Fruit fly (Drosophila melanogaster): Measurements from ENCODE around the gene Adsl.

Gene Adsl

DNA sequence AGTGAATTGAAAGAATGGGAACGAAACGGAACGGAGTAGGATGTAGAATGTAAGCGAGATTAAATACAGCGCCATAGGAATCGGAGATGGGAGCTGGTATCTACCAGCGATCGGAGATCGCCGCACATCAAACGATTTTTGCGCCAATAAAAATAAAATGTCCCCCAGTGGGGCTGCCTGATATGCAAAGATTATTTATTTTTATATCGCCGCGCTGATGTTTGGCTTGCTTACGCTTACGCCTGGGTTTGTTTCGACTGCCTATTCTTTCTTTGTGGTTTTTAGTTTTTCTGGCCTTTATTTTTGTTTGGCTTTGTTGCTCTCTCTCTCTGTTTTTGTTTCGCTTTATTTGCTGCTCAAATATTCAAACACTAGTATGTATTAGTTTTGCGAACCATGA lies 42.8 kb upstream of the Adsl start:
- no peak for TF ChIP-seq CG17806 (tag; optimal IDR thresholded peaks at IDR 0.05)
- 0 out of 3 replicates have a peak, but pooled peaks have one; percentile 17 for TF ChIP-seq CG4496 (GFP tag; IDR thresholded peaks at IDR 0.05)

DNA sequence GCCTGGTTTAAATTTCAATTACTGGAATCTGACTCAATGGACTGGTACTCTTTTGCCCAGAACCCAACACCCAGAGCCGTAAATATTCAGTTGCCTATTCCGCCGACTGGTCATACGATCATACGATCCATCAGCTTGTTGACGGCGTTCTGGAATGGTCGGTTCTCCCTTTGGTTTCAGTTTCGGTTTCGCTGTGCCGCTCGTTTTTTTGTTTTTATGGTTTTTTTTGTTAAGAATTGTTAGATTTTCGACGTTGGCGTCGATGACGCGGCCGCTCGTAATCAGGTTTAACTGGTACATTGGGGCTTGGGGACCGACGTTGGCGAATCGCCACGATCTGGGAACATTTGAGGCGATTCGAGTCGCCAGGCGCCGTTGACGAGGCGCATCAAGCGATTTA lies 41.8 kb upstream of the Adsl start:
- no peak for TF ChIP-seq D1 (tag; optimal IDR thresholded peaks at IDR 0.05)
- 0 out of 3 replicates have a peak, but pooled peaks have one; percentile 47 for TF ChIP-seq CG4496 (GFP tag; IDR thresholded peaks at IDR 0.05)

DNA sequence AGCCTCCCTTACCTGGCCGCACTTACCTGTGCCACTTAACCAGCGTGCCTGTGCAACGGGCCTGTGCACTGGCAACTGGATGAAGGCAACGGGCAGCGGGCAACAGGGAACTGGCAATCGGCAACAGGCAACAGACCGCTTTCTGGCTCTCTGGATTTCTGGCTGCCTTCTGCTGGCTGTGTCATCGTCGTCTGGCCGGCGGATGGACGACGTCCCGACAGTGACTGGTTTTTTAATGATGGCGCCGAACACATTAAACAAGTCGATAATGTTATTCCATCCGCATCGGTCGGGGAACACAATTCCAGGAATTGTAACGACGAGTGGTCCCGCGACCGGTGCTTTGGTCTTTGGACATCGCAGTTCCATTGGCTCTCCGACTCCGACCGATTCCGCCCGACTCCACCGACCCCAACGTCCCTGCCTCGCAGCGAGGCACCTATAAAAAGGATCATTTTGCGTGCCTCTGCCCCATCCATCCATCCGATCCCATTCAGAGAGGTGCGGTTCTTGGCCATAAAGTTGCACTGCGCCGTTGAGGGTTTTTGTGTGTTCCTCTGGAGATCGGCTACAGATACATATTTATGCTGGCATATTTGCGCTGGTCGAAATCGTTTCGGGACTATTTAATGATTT lies 40.9 kb upstream of the Adsl start:
- TF ChIP-seq CG8301 (tag; optimal IDR thresholded peaks at IDR 0.05) (no peak), gl (tag; optimal IDR thresholded peaks at IDR 0.05) (no peak), CG17806 (tag; optimal IDR thresholded peaks at IDR 0.05) (no peak), Pif1B (GFP tag; optimal IDR thresholded peaks at IDR 0.05) (no peak), Ets98B (GFP tag; IDR thresholded peaks at IDR 0.05) (no peak), fd96Ca (GFP tag; IDR thresholded peaks at IDR 0.05) (0 out of 3 replicates have a peak, but pooled peaks have one; percentile 24), Snoo (tag; optimal IDR thresholded peaks at IDR 0.05) (peak; percentile 51), CG8159 (tag; optimal IDR thresholded peaks at IDR 0.05) (no peak), CG14655 (GFP tag; optimal IDR thresholded peaks at IDR 0.05) (no peak), CG13204 (GFP tag; optimal IDR thresholded peaks at IDR 0.05) (peak; percentile 92), EcR (GFP tag; optimal IDR thresholded peaks at IDR 0.05) (peak; percentile 78), CG9948 (tag; optimal IDR thresholded peaks at IDR 0.05) (no peak)

DNA sequence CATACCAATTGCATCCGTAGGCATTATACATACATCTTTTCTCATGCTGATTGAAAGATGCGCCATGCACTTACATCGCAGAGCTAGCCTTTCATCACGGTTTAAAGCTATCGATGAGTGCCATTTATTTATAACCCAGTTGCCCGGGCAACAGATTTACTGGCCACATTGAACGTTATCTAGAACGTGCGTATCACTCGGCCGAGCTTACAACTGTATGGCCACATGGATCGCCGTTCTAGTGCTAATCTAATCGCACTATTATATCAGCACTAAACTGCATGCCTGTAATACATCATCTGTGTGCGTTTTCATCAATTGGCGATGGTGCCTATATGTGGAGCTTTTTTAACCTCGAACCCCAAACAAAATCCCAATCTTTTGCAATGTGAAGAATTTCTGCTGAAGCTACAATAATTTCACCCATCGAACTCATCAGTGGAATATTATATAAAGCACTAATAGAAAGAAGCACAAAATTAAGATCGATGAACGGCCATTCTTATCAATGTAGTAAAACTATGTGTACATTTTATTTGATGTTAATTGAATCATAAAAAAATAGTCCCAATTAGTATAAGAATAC lies 40.0 kb upstream of the Adsl start:
- no peak for TF ChIP-seq Ets98B (GFP tag; IDR thresholded peaks at IDR 0.05)
- no peak for TF ChIP-seq CG8301 (tag; optimal IDR thresholded peaks at IDR 0.05)
- TF ChIP-seq CG8159 (tag; optimal IDR thresholded peaks at IDR 0.05) = no peak
- TF ChIP-seq gl (tag; optimal IDR thresholded peaks at IDR 0.05) = no peak
- no peak for TF ChIP-seq Snoo (tag; optimal IDR thresholded peaks at IDR 0.05)
- TF ChIP-seq CG14655 (GFP tag; optimal IDR thresholded peaks at IDR 0.05) = no peak
- TF ChIP-seq CG4496 (GFP tag; IDR thresholded peaks at IDR 0.05) = no peak
- TF ChIP-seq D1 (tag; optimal IDR thresholded peaks at IDR 0.05) = no peak
- no peak for TF ChIP-seq rn (GFP tag; IDR thresholded peaks at IDR 0.05)
- no peak for TF ChIP-seq CG34367 (tag; optimal IDR thresholded peaks at IDR 0.05)
- TF ChIP-seq CG9948 (tag; optimal IDR thresholded peaks at IDR 0.05) = no peak
- TF ChIP-seq CG12605 (GFP tag; IDR thresholded peaks at IDR 0.05) = no peak
- no peak for TF ChIP-seq EcR (GFP tag; optimal IDR thresholded peaks at IDR 0.05)
- TF ChIP-seq CG32121 (GFP tag; IDR thresholded peaks at IDR 0.05) = no peak
- no peak for TF ChIP-seq Pif1A (GFP tag; optimal IDR thresholded peaks at IDR 0.05)

DNA sequence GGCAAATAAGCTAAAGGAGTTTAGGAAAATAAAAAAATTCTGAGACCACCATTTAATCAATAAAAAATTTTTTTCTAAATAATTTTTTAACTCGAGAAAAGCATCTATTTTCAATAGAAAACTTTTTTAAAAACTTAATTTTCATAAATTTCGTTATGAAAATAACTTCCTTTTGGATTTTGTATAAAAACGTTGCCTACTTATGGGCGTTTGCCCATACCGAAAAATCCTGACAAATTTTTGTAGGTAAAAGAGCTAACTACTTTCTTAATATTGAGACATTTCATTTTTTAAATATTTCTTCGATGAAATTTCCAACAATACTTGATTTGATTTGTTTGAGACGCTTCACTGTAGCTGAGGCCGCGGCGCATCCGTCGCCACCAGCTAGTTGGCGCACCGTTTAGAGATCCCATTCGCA lies 39.3 kb upstream of the Adsl start:
- no peak for TF ChIP-seq CG10348 (GFP tag; IDR thresholded peaks at IDR 0.05)
- peak; percentile 75 for TF ChIP-seq CG9948 (tag; optimal IDR thresholded peaks at IDR 0.05)
- TF ChIP-seq CG32121 (GFP tag; IDR thresholded peaks at IDR 0.05) = no peak; the same call in 1 of the 2 replicates
- peak; percentile 65 for TF ChIP-seq D1 (tag; optimal IDR thresholded peaks at IDR 0.05)
- TF ChIP-seq CG14655 (GFP tag; optimal IDR thresholded peaks at IDR 0.05) = peak; percentile 90
- peak; percentile 74 for TF ChIP-seq Pif1B (GFP tag; optimal IDR thresholded peaks at IDR 0.05)
- TF ChIP-seq fd96Ca (GFP tag; IDR thresholded peaks at IDR 0.05) = 0 out of 3 replicates have a peak, but pooled peaks have one; percentile 6
- TF ChIP-seq CG15710 (tag; optimal IDR thresholded peaks at IDR 0.05) = peak; percentile 70
- TF ChIP-seq CG12605 (GFP tag; IDR thresholded peaks at IDR 0.05) = 0 out of 2 replicates have a peak, but pooled peaks have one; percentile 29
- TF ChIP-seq EcR (GFP tag; optimal IDR thresholded peaks at IDR 0.05) = no peak
- peak; percentile 77 for TF ChIP-seq Pif1A (GFP tag; optimal IDR thresholded peaks at IDR 0.05)
- no peak for TF ChIP-seq Snoo (tag; optimal IDR thresholded peaks at IDR 0.05)
- peak; percentile 77 for TF ChIP-seq CG4496 (GFP tag; IDR thresholded peaks at IDR 0.05)
- TF ChIP-seq gl (tag; optimal IDR thresholded peaks at IDR 0.05) = peak; percentile 13
- peak; percentile 67 for TF ChIP-seq CG17806 (tag; optimal IDR thresholded peaks at IDR 0.05)
- peak; percentile 42 for TF ChIP-seq Ets98B (GFP tag; IDR thresholded peaks at IDR 0.05)
- peak; percentile 79 for TF ChIP-seq CG8159 (tag; optimal IDR thresholded peaks at IDR 0.05)
- peak; percentile 78 for TF ChIP-seq CG8301 (tag; optimal IDR thresholded peaks at IDR 0.05)
- TF ChIP-seq CG13204 (GFP tag; optimal IDR thresholded peaks at IDR 0.05) = no peak
- peak; percentile 39 for TF ChIP-seq CG34367 (tag; optimal IDR thresholded peaks at IDR 0.05)
- TF ChIP-seq rn (GFP tag; IDR thresholded peaks at IDR 0.05) = no peak; the same call in 1 of the 2 replicates

DNA sequence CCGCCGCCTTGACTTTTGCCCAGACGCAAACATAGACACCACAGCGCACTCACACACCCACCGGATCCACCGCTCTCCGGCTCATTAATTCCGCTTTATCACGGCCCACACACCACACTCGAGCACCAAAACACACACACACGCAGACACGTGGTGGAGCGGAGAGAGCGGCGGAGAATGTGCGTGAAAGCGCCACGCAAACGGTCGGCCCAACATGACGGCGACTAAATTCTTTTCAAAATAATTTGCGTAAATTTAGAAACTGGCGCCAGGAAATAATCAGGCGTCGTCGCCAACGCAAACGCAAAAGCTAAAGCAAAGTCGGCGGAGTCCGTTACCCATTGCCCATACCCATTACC lies 38.9 kb upstream of the Adsl start:
- TF ChIP-seq D1 (tag; optimal IDR thresholded peaks at IDR 0.05) (no peak), CG13204 (GFP tag; optimal IDR thresholded peaks at IDR 0.05) (peak; percentile 78), CG9948 (tag; optimal IDR thresholded peaks at IDR 0.05) (no peak), CG15710 (tag; optimal IDR thresholded peaks at IDR 0.05) (no peak)
